Fruit fly (Drosophila melanogaster) whole organism, embryonic: Measurements from ENCODE around the gene Actn.

Experiments used
- Atf-2 ChIP-seq: fragments of 200-800 bp; sonication (Bioruptor generic); optimal IDR thresholded peaks from 2 replicates; lab custom pipeline; 2016; ENCODE audit warnings: missing biosample characterization, missing genetic modification characterization
- Atf3 ChIP-seq: fragments of 200-800 bp; sonication (Bioruptor generic); optimal IDR thresholded peaks from 3 replicates; lab custom pipeline; 2016; ENCODE audit warnings: missing biosample characterization, missing genetic modification characterization
- B-H1 ChIP-seq: fragments of 200-800 bp; sonication (Bioruptor generic); IDR thresholded peaks from 3 replicates; pipeline ENCODE4 v1.3.6; 2022; ENCODE audit warnings: missing biosample characterization, missing genetic modification characterization
- B-H2 ChIP-seq: fragments of 200-800 bp; sonication (Bioruptor generic); optimal IDR thresholded peaks from 2 replicates; lab custom pipeline; 2018; ENCODE audit warnings: missing biosample characterization, mild to moderate bottlenecking, missing genetic modification characterization
- CG10959 ChIP-seq: fragments of 200-800 bp; sonication (Bioruptor generic); IDR thresholded peaks from 2 replicates; pipeline ENCODE4 v1.3.6; 2022; ENCODE audit warnings: missing biosample characterization, missing genetic modification characterization
- CG10979 ChIP-seq: fragments of 200-800 bp; sonication (Bioruptor generic); optimal IDR thresholded peaks from 2 replicates; lab custom pipeline; 2018; ENCODE audit warnings: missing biosample characterization, mild to moderate bottlenecking, missing genetic modification characterization, moderate library complexity
- CG11695 ChIP-seq: fragments of 200-800 bp; sonication (Bioruptor generic); IDR thresholded peaks from 3 replicates; pipeline ENCODE4 v1.3.6; 2022; ENCODE audit warnings: missing biosample characterization, missing genetic modification characterization
- CG14014 ChIP-seq: fragments of 200-800 bp; sonication (Bioruptor generic); IDR thresholded peaks from 2 replicates; pipeline ENCODE4 v1.3.6; 2022; ENCODE audit warnings: missing biosample characterization, missing genetic modification characterization
- CG15696 ChIP-seq: fragments of 200-800 bp; sonication (Bioruptor generic); optimal IDR thresholded peaks from 2 replicates; lab custom pipeline; 2019; ENCODE audit warnings: missing biosample characterization, mild to moderate bottlenecking, missing genetic modification characterization, moderate library complexity
- CG18011 ChIP-seq: fragments of 200-800 bp; sonication (Bioruptor generic); optimal IDR thresholded peaks from 2 replicates; lab custom pipeline; 2017; ENCODE audit warnings: missing biosample characterization, missing genetic modification characterization, mild to moderate bottlenecking, moderate library complexity, missing genotype
- CG2120 ChIP-seq: fragments of 200-800 bp; sonication (Bioruptor generic); optimal IDR thresholded peaks from 3 replicates; lab custom pipeline; 2016; ENCODE audit warnings: missing biosample characterization, missing genetic modification characterization
- CG31388 ChIP-seq: fragments of 200-800 bp; sonication (Bioruptor generic); optimal IDR thresholded peaks from 2 replicates; lab custom pipeline; 2016; ENCODE audit warnings: missing biosample characterization, missing genetic modification characterization
- CG31441 ChIP-seq: fragments of 200-800 bp; sonication (Bioruptor generic); IDR thresholded peaks from 2 replicates; pipeline ENCODE4 v1.3.6; 2022; ENCODE audit warnings: missing biosample characterization, missing genetic modification characterization
- CG3407 ChIP-seq: fragments of 200-800 bp; sonication (Bioruptor generic); optimal IDR thresholded peaks from 2 replicates; lab custom pipeline; 2018; ENCODE audit warnings: missing biosample characterization, mild to moderate bottlenecking, missing genetic modification characterization
- CG34422 ChIP-seq: fragments of 200-800 bp; sonication (Bioruptor generic); IDR thresholded peaks from 3 replicates; pipeline ENCODE4 v1.3.6; 2022; ENCODE audit warnings: missing biosample characterization, missing genetic modification characterization
- CG3995 ChIP-seq: fragments of 200-800 bp; sonication (Bioruptor generic); optimal IDR thresholded peaks from 3 replicates; lab custom pipeline; 2016; ENCODE audit warnings: missing biosample characterization, missing genetic modification characterization
- CG4424 ChIP-seq: fragments of 200-800 bp; sonication (Bioruptor generic); optimal IDR thresholded peaks from 3 replicates; lab custom pipeline; 2016; ENCODE audit warnings: missing biosample characterization, missing genetic modification characterization
- CG5180 ChIP-seq: fragments of 200-800 bp; sonication (Bioruptor generic); optimal IDR thresholded peaks from 3 replicates; lab custom pipeline; 2017; ENCODE audit warnings: missing biosample characterization, missing genetic modification characterization, mild to moderate bottlenecking, moderate library complexity, missing genetic modification reagents
- CG6689 ChIP-seq: fragments of 200-800 bp; sonication (Bioruptor generic); IDR thresholded peaks from 2 replicates; pipeline ENCODE4 v1.3.6; 2022; ENCODE audit warnings: missing biosample characterization, missing genetic modification characterization
- CG8944 ChIP-seq: fragments of 200-800 bp; sonication (Bioruptor generic); optimal IDR thresholded peaks from 3 replicates; lab custom pipeline; 2016; ENCODE audit warnings: missing biosample characterization, missing genetic modification characterization
- CG9876 ChIP-seq: fragments of 200-800 bp; sonication (Bioruptor generic); optimal IDR thresholded peaks from 2 replicates; lab custom pipeline; 2016; ENCODE audit warnings: missing biosample characterization, missing genetic modification characterization
- CG9932 ChIP-seq: fragments of 200-800 bp; sonication (Bioruptor generic); IDR thresholded peaks from 2 replicates; pipeline ENCODE4 v1.3.6; 2022; ENCODE audit warnings: missing biosample characterization, missing genetic modification characterization
- CTCF ChIP-seq: fragments of 200-800 bp; sonication (Bioruptor generic); optimal IDR thresholded peaks from 2 replicates; lab custom pipeline; 2017; ENCODE audit warnings: missing biosample characterization, mild to moderate bottlenecking, missing genetic modification characterization, moderate library complexity
- Dek ChIP-seq: fragments of 200-800 bp; sonication (Bioruptor generic); optimal IDR thresholded peaks from 3 replicates; lab custom pipeline; 2019; ENCODE audit warnings: missing biosample characterization, mild to moderate bottlenecking, missing genetic modification characterization, moderate library complexity
- Dref ChIP-seq: fragments of 200-800 bp; sonication (Bioruptor generic); IDR thresholded peaks from 2 replicates; pipeline ENCODE4 v1.3.6; 2022; ENCODE audit warnings: missing biosample characterization, missing genetic modification characterization
- E2f1 ChIP-seq: fragments of 200-800 bp; sonication (Bioruptor generic); IDR thresholded peaks from 2 replicates; pipeline ENCODE4 v1.3.6; 2022; ENCODE audit warnings: missing biosample characterization, missing genetic modification characterization
- HmgZ ChIP-seq: fragments of 200-800 bp; sonication (Bioruptor generic); optimal IDR thresholded peaks from 2 replicates; lab custom pipeline; 2018; ENCODE audit warnings: missing biosample characterization, mild to moderate bottlenecking, missing genetic modification characterization
- Mad ChIP-seq: fragments of 200-800 bp; sonication (Bioruptor generic); optimal IDR thresholded peaks from 2 replicates; lab custom pipeline; 2016; ENCODE audit warnings: missing biosample characterization, missing genetic modification characterization
- Oaz ChIP-seq: fragments of 200-800 bp; sonication (Bioruptor generic); IDR thresholded peaks from 2 replicates; pipeline ENCODE4 v1.3.6; 2022; ENCODE audit warnings: missing biosample characterization, missing genetic modification characterization
- Poxn ChIP-seq: fragments of 200-800 bp; sonication (Bioruptor generic); IDR thresholded peaks from 2 replicates; pipeline ENCODE4 v1.3.6; 2022; ENCODE audit warnings: missing biosample characterization, missing genetic modification characterization
- Rfx ChIP-seq: fragments of 200-800 bp; sonication (Bioruptor generic); IDR thresholded peaks from 2 replicates; pipeline ENCODE4 v1.3.6; 2022; ENCODE audit warnings: missing biosample characterization, missing genetic modification characterization
- Rx ChIP-seq: fragments of 200-800 bp; sonication (Bioruptor generic); IDR thresholded peaks from 2 replicates; pipeline ENCODE4 v1.3.6; 2022; ENCODE audit warnings: missing biosample characterization, missing genetic modification characterization
- Spps ChIP-seq: fragments of 200-800 bp; sonication (Bioruptor generic); optimal IDR thresholded peaks from 2 replicates; lab custom pipeline; 2018; ENCODE audit warnings: missing biosample characterization, mild to moderate bottlenecking, missing genetic modification characterization
- Ssrp ChIP-seq: fragments of 200-800 bp; sonication (Bioruptor generic); optimal IDR thresholded peaks from 2 replicates; lab custom pipeline; 2018; ENCODE audit warnings: missing biosample characterization, mild to moderate bottlenecking, missing genetic modification characterization, moderate library complexity
- Trl ChIP-seq, 3 experiments: fragments of >200 bp in 2 of 3; fragments of 200-800 bp in 1 of 3; sonication (Bioruptor generic) in 1 of 3; optimal IDR thresholded peaks; 2 replicates in 1 of 3; 3 replicates in 2 of 3; lab custom pipeline; 2016 to 2017; ENCODE audit warnings: missing biosample characterization in 1 of 3, missing genetic modification characterization in 1 of 3
- Vsx1 ChIP-seq: fragments of 200-800 bp; sonication (Bioruptor generic); optimal IDR thresholded peaks from 2 replicates; lab custom pipeline; 2017; ENCODE audit warnings: missing biosample characterization, mild to moderate bottlenecking, missing genetic modification characterization, missing genetic modification reagents
- Xrp1 ChIP-seq: fragments of 200-800 bp; sonication (Bioruptor generic); IDR thresholded peaks from 2 replicates; pipeline ENCODE4 v1.3.6; 2022; ENCODE audit warnings: missing biosample characterization, missing genetic modification characterization
- caup ChIP-seq: fragments of 200-800 bp; sonication (Bioruptor generic); optimal IDR thresholded peaks from 3 replicates; lab custom pipeline; 2017; ENCODE audit warnings: missing biosample characterization, mild to moderate bottlenecking, missing genetic modification characterization, moderate library complexity; ENCODE audit not compliant: severe bottlenecking
- chif ChIP-seq, 2 experiments: fragments of 200-800 bp; sonication (Bioruptor generic); optimal IDR thresholded peaks; 3 replicates each; lab custom pipeline; 2016; ENCODE audit warnings: missing biosample characterization in 2 of 2, missing genetic modification characterization in 2 of 2
- chn ChIP-seq: fragments of 200-800 bp; sonication (Bioruptor generic); optimal IDR thresholded peaks from 2 replicates; lab custom pipeline; 2016; ENCODE audit warnings: missing biosample characterization, missing genetic modification characterization
- crc ChIP-seq: fragments of 200-800 bp; sonication (Bioruptor generic); optimal IDR thresholded peaks from 2 replicates; lab custom pipeline; 2016; ENCODE audit warnings: missing biosample characterization, missing genetic modification characterization
- grau ChIP-seq: fragments of 200-800 bp; optimal IDR thresholded peaks from 3 replicates; lab custom pipeline; 2019; ENCODE audit warnings: missing biosample characterization, mild to moderate bottlenecking, missing genetic modification characterization, moderate library complexity
- kni ChIP-seq: fragments of 200-800 bp; sonication (Bioruptor generic); optimal IDR thresholded peaks from 3 replicates; lab custom pipeline; 2017; ENCODE audit warnings: mild to moderate bottlenecking, missing biosample characterization, missing genetic modification reagents, missing genetic modification characterization
- mld ChIP-seq: fragments of 200-800 bp; sonication (Bioruptor generic); IDR thresholded peaks from 3 replicates; pipeline ENCODE4 v1.3.6; 2022; ENCODE audit warnings: missing biosample characterization, missing genetic modification characterization; ENCODE audit not compliant: partially characterized antibody
- nau ChIP-seq: fragments of 200-800 bp; sonication (Bioruptor generic); optimal IDR thresholded peaks from 3 replicates; lab custom pipeline; 2017; ENCODE audit warnings: missing biosample characterization, mild to moderate bottlenecking, missing genetic modification characterization, missing genetic modification reagents
- nom ChIP-seq: fragments of 200-800 bp; sonication (Bioruptor generic); optimal IDR thresholded peaks from 2 replicates; lab custom pipeline; 2017; ENCODE audit warnings: missing biosample characterization, missing genetic modification characterization, mild to moderate bottlenecking, moderate library complexity, missing genetic modification reagents
- pho ChIP-seq: fragments of 200-800 bp; sonication (Bioruptor generic); optimal IDR thresholded peaks from 2 replicates; lab custom pipeline; 2016; ENCODE audit warnings: missing biosample characterization, missing genetic modification characterization
- ro ChIP-seq: fragments of 200-800 bp; sonication (Bioruptor generic); IDR thresholded peaks from 2 replicates; pipeline ENCODE4 v1.3.6; 2022; ENCODE audit warnings: missing biosample characterization, missing genetic modification characterization
- sisA ChIP-seq: fragments of 200-800 bp; sonication (Bioruptor generic); IDR thresholded peaks from 2 replicates; pipeline ENCODE4 v1.3.6; 2022; ENCODE audit warnings: missing biosample characterization, missing genetic modification characterization
- sna ChIP-seq: fragments of 200-800 bp; sonication (Bioruptor generic); IDR thresholded peaks from 2 replicates; pipeline ENCODE4 v1.3.6; 2022; ENCODE audit warnings: missing biosample characterization, missing genetic modification characterization; ENCODE audit not compliant: partially characterized antibody
- tna ChIP-seq: fragments of 200-800 bp; sonication (Bioruptor generic); IDR thresholded peaks from 2 replicates; pipeline ENCODE4 v1.3.6; 2022; ENCODE audit warnings: missing biosample characterization, missing genetic modification characterization; ENCODE audit not compliant: partially characterized antibody

The Actn gene

dm6 chrX:2005840-2006239, 36.3 kb downstream of the Actn start (continued):
- no peak for TF ChIP-seq mld (GFP tag; lab: Robert Waterston, UW)
- no peak for TF ChIP-seq CG2120
- TF ChIP-seq CG9932 (GFP tag; lab: Robert Waterston, UW) = no peak
- TF ChIP-seq CG6689 (GFP tag; lab: Robert Waterston, UW) = peak; percentile 12; the same call in 1 of the 2 replicates
- peak; percentile 40; the same call in 1 of the 3 replicates for TF ChIP-seq B-H1
- TF ChIP-seq CG9876 (GFP tag; lab: Kevin White, UChicago) = peak; percentile 46
- peak; percentile 14 to 64 for TF ChIP-seq chif (GFP tag; optimal IDR thresholded peaks at IDR 0.05; lab: Kevin White, UChicago)
- peak; percentile 51 for TF ChIP-seq grau
- peak; percentile 22 for TF ChIP-seq CG3407 (GFP tag; lab: Kevin White, UChicago)
- TF ChIP-seq Atf-2 = peak; percentile 52
- TF ChIP-seq CTCF = peak; percentile 95
- TF ChIP-seq CG10959 (GFP tag; lab: Robert Waterston, UW) = no peak
- peak; percentile 30; the same call in 1 of the 2 replicates for TF ChIP-seq Rx (GFP tag; lab: Robert Waterston, UW)
- TF ChIP-seq CG31441 (GFP tag; lab: Robert Waterston, UW) = peak; percentile 58
- TF ChIP-seq E2f1 = peak; percentile 53; the same call in 1 of the 2 replicates
- TF ChIP-seq HmgZ (tag; lab: Kevin White, UChicago) = peak; percentile 41
- TF ChIP-seq CG4424 (GFP tag; lab: Kevin White, UChicago) = peak; percentile 73
- peak; percentile 75 for TF ChIP-seq B-H2 (GFP tag; lab: Kevin White, UChicago)
- TF ChIP-seq crc (GFP tag; lab: Kevin White, UChicago) = peak; percentile 42
- no peak for TF ChIP-seq Trl (optimal IDR thresholded peaks at IDR 0.05; lab: Kevin White, UChicago)
- TF ChIP-seq Trl (GFP tag; optimal IDR thresholded peaks at IDR 0.05; lab: Kevin White, UChicago) = peak; percentile 74
- TF ChIP-seq sisA (GFP tag; lab: Robert Waterston, UW) = no peak
- TF ChIP-seq Dek (tag; lab: Kevin White, UChicago) = peak; percentile 6
- no peak for TF ChIP-seq sna
- peak; percentile 45 for TF ChIP-seq Mad (GFP tag; lab: Kevin White, UChicago)
- peak; percentile 8 for TF ChIP-seq Ssrp
- TF ChIP-seq Vsx1 = no peak
- peak; percentile 82 for TF ChIP-seq caup (GFP tag; lab: Kevin White, UChicago)
- 0 out of 2 replicates have a peak, but pooled peaks have one; percentile 25 for TF ChIP-seq Oaz
- no peak for TF ChIP-seq CG31388 (GFP tag; lab: Kevin White, UChicago)
- peak; percentile 67; the same call in 1 of the 2 replicates for TF ChIP-seq CG14014 (GFP tag; lab: Robert Waterston, UW)
- TF ChIP-seq nom (GFP tag; lab: Kevin White, UChicago) = peak; percentile 39
- no peak for TF ChIP-seq Poxn (GFP tag; lab: Robert Waterston, UW)
- TF ChIP-seq CG18011 (GFP tag; lab: Kevin White, UChicago) = peak; percentile 11
- TF ChIP-seq Atf3 (GFP tag; lab: Kevin White, UChicago) = peak; percentile 53
- no peak for TF ChIP-seq nau (GFP tag; lab: Kevin White, UChicago)
- peak; percentile 81 for TF ChIP-seq kni (GFP tag; lab: Kevin White, UChicago)
- peak; percentile 12 for TF ChIP-seq CG8944 (GFP tag; lab: Kevin White, UChicago)
- no peak for TF ChIP-seq tna (GFP tag; lab: Robert Waterston, UW)
- peak; percentile 60 for TF ChIP-seq CG11695 (GFP tag; lab: Robert Waterston, UW)
- TF ChIP-seq Xrp1 (GFP tag; lab: Robert Waterston, UW) = no peak
- peak; percentile 26 for TF ChIP-seq pho (GFP tag; lab: Kevin White, UChicago)
- TF ChIP-seq Rfx (GFP tag; lab: Robert Waterston, UW) = peak; percentile 67
- TF ChIP-seq CG5180 (GFP tag; lab: Kevin White, UChicago) = peak; percentile 51
- peak; percentile 41 for TF ChIP-seq chn (GFP tag; lab: Kevin White, UChicago)
- peak; percentile 20 for TF ChIP-seq CG3995
- TF ChIP-seq CG34422 (GFP tag; lab: Robert Waterston, UW) = peak; percentile 77; the same call in 2 of the 3 replicates
- TF ChIP-seq Spps = peak; percentile 39
- TF ChIP-seq CG15696 (tag; lab: Kevin White, UChicago) = peak; percentile 15
- TF ChIP-seq CG10979 = peak; percentile 57
- no peak for TF ChIP-seq ro
- TF ChIP-seq Dref (GFP tag; lab: Robert Waterston, UW) = peak; percentile 35
